Fruit fly (Drosophila melanogaster): Measurements from ENCODE around the gene jb.
A peak's percentile ranks its signal among the peaks of the same experiment; 100 is the strongest.

Gene jb

dm6 chrX:20394066-20394913, 3.7 kb upstream of the jb start, which contains the start of gene HERC2 (continued):
- TF ChIP-seq dac (GFP tag; optimal IDR thresholded peaks at IDR 0.05) (no peak), vri (GFP tag; optimal IDR thresholded peaks at IDR 0.05) (no peak), Sox14 (GFP tag; optimal IDR thresholded peaks at IDR 0.05) (peak; percentile 24), CG8319 (GFP tag; optimal IDR thresholded peaks at IDR 0.05) (no peak), spab (GFP tag; optimal IDR thresholded peaks at IDR 0.05) (no peak), Blimp-1 (GFP tag; optimal IDR thresholded peaks at IDR 0.05) (no peak), Eip78C (GFP tag) (peak; percentile 87), pdm3 (GFP tag; optimal IDR thresholded peaks at IDR 0.05) (peak; percentile 67), CG4318 (GFP tag; optimal IDR thresholded peaks at IDR 0.05) (no peak), Met (GFP tag; optimal IDR thresholded peaks at IDR 0.05) (peak; percentile 61)

- no peak for TF ChIP-seq CG11762 (GFP tag; optimal IDR thresholded peaks at IDR 0.05; ENCODE audit: insufficient read depth)
- peak; percentile 29 for TF ChIP-seq achi (GFP tag; optimal IDR thresholded peaks at IDR 0.05)
- no peak for TF ChIP-seq Ets96B (tag; optimal IDR thresholded peaks at IDR 0.05)
These were observed 3.0 kb upstream of the jb start, which contains the start of gene Syx16 for dm6 chrX:20393580-20393979. Gene Syx16, minus strand, starts transcription at chrX:20393751.

- TF ChIP-seq CG10669 (GFP tag; optimal IDR thresholded peaks at IDR 0.05) (no peak), Sox14 (GFP tag; optimal IDR thresholded peaks at IDR 0.05) (peak; percentile 71), Ets21C (GFP tag; optimal IDR thresholded peaks at IDR 0.05) (no peak), CG11294 (GFP tag; IDR thresholded peaks at IDR 0.05) (no peak), fkh (GFP tag; optimal IDR thresholded peaks at IDR 0.05) (no peak), cyc (GFP tag; optimal IDR thresholded peaks at IDR 0.05) (no peak), svp (GFP tag) (no peak), eg (GFP tag; IDR thresholded peaks at IDR 0.05) (no peak), dac (GFP tag; optimal IDR thresholded peaks at IDR 0.05) (no peak), Eip78C (GFP tag) (peak; percentile 27), CG6163 (GFP tag; IDR thresholded peaks at IDR 0.05) (no peak), Hr4 (GFP tag; optimal IDR thresholded peaks at IDR 0.05) (no peak), CG11902 (GFP tag; optimal IDR thresholded peaks at IDR 0.05) (no peak), CG3032 (tag; optimal IDR thresholded peaks at IDR 0.05) (no peak), CG6808 (GFP tag; optimal IDR thresholded peaks at IDR 0.05) (no peak), dsx (GFP tag; optimal IDR thresholded peaks at IDR 0.05; ENCODE audit: poor library complexity, severe bottlenecking) (peak; percentile 24)
These were observed 624 bp upstream of the jb start for dm6 chrX:20391230-20391629.

dm6 chrX:20389633-20390032, 973 bp downstream of the jb start:
- no peak for TF ChIP-seq CG1621 (tag; optimal IDR thresholded peaks at IDR 0.05)
- no peak for TF ChIP-seq Met (GFP tag; optimal IDR thresholded peaks at IDR 0.05)
- TF ChIP-seq esn (GFP tag; optimal IDR thresholded peaks at IDR 0.05): no peak
- no peak for TF ChIP-seq CG8319 (GFP tag; optimal IDR thresholded peaks at IDR 0.05)
- no peak for TF ChIP-seq CG4318 (GFP tag; optimal IDR thresholded peaks at IDR 0.05)
- TF ChIP-seq CG7368 (GFP tag; optimal IDR thresholded peaks at IDR 0.05): no peak
- TF ChIP-seq Sox14 (GFP tag; optimal IDR thresholded peaks at IDR 0.05): no peak
- no peak for TF ChIP-seq CG10669 (GFP tag; optimal IDR thresholded peaks at IDR 0.05)
- TF ChIP-seq lz (GFP tag; optimal IDR thresholded peaks at IDR 0.05): no peak
- no peak for TF ChIP-seq CG6854 (GFP tag; optimal IDR thresholded peaks at IDR 0.05)
- no peak for TF ChIP-seq salr (GFP tag; optimal IDR thresholded peaks at IDR 0.05)
- no peak for TF ChIP-seq Hr39 (GFP tag; optimal IDR thresholded peaks at IDR 0.05)
- no peak for TF ChIP-seq Sox102F (GFP tag; optimal IDR thresholded peaks at IDR 0.05)
- TF ChIP-seq CG11294 (GFP tag; IDR thresholded peaks at IDR 0.05): no peak
- TF ChIP-seq CG6792 (GFP tag; optimal IDR thresholded peaks at IDR 0.05): no peak

All from whole organism, prepupa.